Worm (Caenorhabditis elegans) whole organism, dauer: ENCODE measurements around the gene C40H1.9.

ENCODE experiments used
- unc-62 ChIP-seq: sonication (generic microtip); optimal IDR thresholded peaks from 2 replicates; lab custom pipeline; 2017; ENCODE audit warnings: missing biosample characterization, missing genetic modification reagents, missing genetic modification characterization

C40H1.9 gene

DNA sequence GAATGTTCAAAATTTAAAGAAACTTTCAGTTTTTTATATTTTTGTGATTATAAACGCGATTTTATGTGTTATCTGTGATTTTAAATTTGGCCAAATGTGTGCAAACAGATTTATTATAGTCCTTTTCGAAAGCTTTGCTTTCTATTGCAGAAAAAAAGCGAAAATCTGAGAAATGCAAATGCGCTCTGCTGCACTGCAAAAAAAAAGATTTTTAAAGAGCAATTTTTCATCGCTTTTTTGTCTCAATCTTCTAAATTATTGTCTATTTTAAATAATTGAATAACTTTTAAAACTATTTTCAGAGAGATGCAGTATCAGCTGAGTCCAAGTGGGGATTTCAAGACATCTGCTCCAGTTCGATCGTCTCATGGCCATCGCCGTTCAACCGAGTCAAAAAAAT is 2.3 kb downstream of the C40H1.9 start, which contains the start of gene cpb-1:
Gene cpb-1, plus strand, starts transcription at position 301 of the 400 bp plus-strand sequence.
- no peak for TF ChIP-seq unc-62 (GFP tag; lab: Kevin White, UChicago)

ce11 chrIII:9324724-9325123 is 5.0 kb downstream of the C40H1.9 start, which contains the start of gene C40H1.7:
Gene C40H1.7, plus strand, starts transcription at chrIII:9325024.
- TF ChIP-seq unc-62 (GFP tag; lab: Kevin White, UChicago): no peak

ce11 chrIII:9326528-9326927 is 6.8 kb downstream of the C40H1.9 start:
- no peak for TF ChIP-seq unc-62 (GFP tag; lab: Kevin White, UChicago)

DNA sequence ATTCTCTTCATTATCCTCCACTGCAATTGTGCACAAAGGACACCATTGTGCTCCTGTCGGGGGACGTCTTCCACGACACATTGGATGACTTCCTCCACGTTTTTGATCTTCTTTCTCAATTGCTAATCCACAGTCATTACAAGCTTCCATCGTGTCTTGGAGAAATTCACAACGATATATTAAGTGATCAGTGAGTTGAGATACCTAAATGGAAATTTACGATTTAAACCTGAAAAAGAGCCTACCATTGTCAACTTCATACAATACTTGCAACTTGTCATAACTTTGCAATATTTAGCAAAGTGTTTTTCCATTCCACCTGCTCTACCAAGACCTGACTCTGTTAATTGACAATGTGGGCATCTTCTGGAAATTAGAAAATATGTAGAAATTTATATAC is 8.2 kb downstream of the C40H1.9 start:
- no peak for TF ChIP-seq unc-62 (GFP tag; lab: Kevin White, UChicago)

DNA sequence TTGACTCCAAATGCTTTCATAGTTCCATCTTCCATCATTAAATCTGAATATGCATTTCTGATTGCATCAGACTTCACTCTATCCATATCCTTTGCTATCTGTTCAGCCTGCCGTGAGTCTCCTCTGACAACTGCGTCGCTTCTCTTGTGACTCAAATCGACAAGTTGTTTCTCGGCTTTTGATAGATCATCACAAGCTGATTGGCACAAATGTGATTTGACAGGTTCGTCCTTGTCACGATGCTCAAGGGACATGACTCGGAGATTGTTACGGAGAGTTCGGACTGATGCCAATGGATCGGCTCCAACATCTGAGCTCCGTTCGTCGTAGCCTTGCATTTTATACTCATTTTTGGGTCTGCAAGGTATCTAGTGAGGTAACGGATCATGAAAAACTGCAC is 9.0 kb downstream of the C40H1.9 start:
- no peak for TF ChIP-seq unc-62 (GFP tag; lab: Kevin White, UChicago)

DNA sequence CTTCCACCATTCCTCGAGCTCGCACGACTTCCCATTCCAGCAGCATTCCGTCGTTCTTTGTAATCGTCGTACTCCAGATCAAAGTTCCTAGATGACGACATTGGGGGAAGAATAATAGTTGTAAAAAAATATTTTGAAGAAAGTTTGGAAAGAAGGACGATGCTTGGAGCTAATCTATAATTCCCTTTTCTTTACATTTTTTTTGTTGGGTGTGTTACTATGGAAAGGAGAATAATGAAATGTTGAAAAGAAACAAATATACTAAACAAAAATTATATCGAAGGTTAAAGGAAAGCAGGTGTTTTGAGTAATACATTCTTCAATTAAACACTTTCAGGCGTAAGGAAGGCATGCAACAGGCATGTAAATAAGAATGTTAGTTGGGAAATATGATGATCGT is 9.5 kb downstream of the C40H1.9 start, which contains the start of gene C40H1.3:
Gene C40H1.3, minus strand, starts transcription at position 101 of the 400 bp plus-strand sequence.
- TF ChIP-seq unc-62 (GFP tag; lab: Kevin White, UChicago): no peak

ce11 chrIII:9329790-9330366 is 10.1 kb downstream of the C40H1.9 start, which contains the start of gene ttr-5:
Gene ttr-5, plus strand, starts transcription at chrIII:9330316.
- TF ChIP-seq unc-62 (GFP tag; lab: Kevin White, UChicago): no peak

- no peak for TF ChIP-seq unc-62 (GFP tag; lab: Kevin White, UChicago)
These were observed 11.4 kb downstream of the C40H1.9 start, which contains the start of gene ufc-1 for ce11 chrIII:9331084-9331564. Gene ufc-1, plus strand, starts transcription at chrIII:9331514.

- no peak for TF ChIP-seq unc-62 (GFP tag; lab: Kevin White, UChicago)
These were observed 14.4 kb downstream of the C40H1.9 start, which contains the start of gene elo-4 for ce11 chrIII:9334174-9334573. Gene elo-4, minus strand, starts transcription at chrIII:9334274.

ce11 chrIII:9335076-9335475 is 15.3 kb downstream of the C40H1.9 start:
- no peak for TF ChIP-seq unc-62 (GFP tag; lab: Kevin White, UChicago)

- no peak for TF ChIP-seq unc-62 (GFP tag; lab: Kevin White, UChicago)
These were observed 17.1 kb downstream of the C40H1.9 start for ce11 chrIII:9336807-9337206.

- no peak for TF ChIP-seq unc-62 (GFP tag; lab: Kevin White, UChicago)
These were observed 18.2 kb downstream of the C40H1.9 start for ce11 chrIII:9337968-9338367.

DNA sequence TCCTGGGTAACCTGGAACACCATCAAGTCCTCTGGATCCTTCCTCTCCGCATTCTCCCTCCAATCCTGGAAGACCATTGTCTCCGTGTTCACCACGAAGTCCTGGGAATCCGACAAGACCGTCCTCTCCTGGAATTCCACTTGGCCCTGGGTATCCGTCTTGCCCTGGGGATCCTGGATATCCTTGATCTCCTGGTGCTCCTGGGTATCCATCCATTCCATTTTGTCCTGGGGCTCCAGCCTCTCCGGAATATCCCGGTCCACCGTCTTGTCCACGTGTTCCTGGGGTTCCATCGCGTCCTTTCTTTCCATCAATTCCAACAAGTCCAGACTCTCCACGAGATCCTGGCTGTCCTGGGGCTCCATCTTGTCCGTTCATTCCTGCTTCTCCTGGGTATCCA is 20.3 kb downstream of the C40H1.9 start:
- TF ChIP-seq unc-62 (GFP tag; lab: Kevin White, UChicago): no peak

ce11 chrIII:9344347-9344746 is 24.6 kb downstream of the C40H1.9 start, which contains the start of gene emb-9:
Gene emb-9, minus strand, starts transcription at chrIII:9344447.
- TF ChIP-seq unc-62 (GFP tag; lab: Kevin White, UChicago): no peak

- TF ChIP-seq unc-62 (GFP tag; lab: Kevin White, UChicago): no peak
These were observed 26.4 kb downstream of the C40H1.9 start for ce11 chrIII:9346114-9346513.

ce11 chrIII:9346722-9347121 is 27.0 kb downstream of the C40H1.9 start:
- no peak for TF ChIP-seq unc-62 (GFP tag; lab: Kevin White, UChicago)

DNA sequence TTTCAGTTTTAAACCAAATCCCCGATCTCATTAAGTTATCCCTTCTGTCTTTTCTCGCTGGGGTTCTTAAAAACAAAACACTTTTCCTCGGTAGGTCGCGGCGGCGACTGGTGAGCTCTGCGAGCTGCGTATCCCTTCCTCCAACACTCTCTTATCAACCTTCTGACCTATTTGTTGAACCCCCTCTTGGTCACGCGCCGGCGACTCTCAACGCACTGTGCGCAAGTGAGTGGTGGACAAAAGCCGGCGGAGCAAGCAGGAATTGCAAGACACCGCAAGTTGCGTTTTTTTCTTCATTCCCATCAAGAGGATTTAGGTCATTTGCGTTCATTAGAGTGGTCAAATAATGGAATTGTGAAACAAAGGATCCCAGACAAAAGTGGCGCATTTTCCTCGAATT is 34.1 kb downstream of the C40H1.9 start:
- no peak for TF ChIP-seq unc-62 (GFP tag; lab: Kevin White, UChicago)
